Fruit fly (Drosophila melanogaster) whole organism, embryonic: ENCODE measurements around the gene CG31275.
A peak's percentile ranks its signal among the peaks of the same experiment; 100 is the strongest.

Experiments
- Atf6 ChIP-seq: fragments of 200-800 bp; sonication (Bioruptor generic); IDR thresholded peaks from 2 replicates; pipeline ENCODE4 v1.3.6; 2022; ENCODE audit warnings: missing biosample characterization, missing genetic modification characterization
- CG10209 ChIP-seq: fragments of 200-800 bp; sonication (Bioruptor generic); optimal IDR thresholded peaks from 3 replicates; lab custom pipeline; 2017; ENCODE audit warnings: missing biosample characterization, mild to moderate bottlenecking, missing genetic modification characterization, missing genetic modification reagents
- CG10321 ChIP-seq: fragments of 200-800 bp; sonication (Bioruptor generic); IDR thresholded peaks from 2 replicates; pipeline ENCODE4 v1.3.6; 2022; ENCODE audit warnings: missing biosample characterization, missing genetic modification characterization
- CG10431 ChIP-seq: fragments of 200-800 bp; sonication (Bioruptor generic); optimal IDR thresholded peaks from 3 replicates; lab custom pipeline; 2018; ENCODE audit warnings: missing biosample characterization, mild to moderate bottlenecking, missing genetic modification characterization
- CG10565 ChIP-seq: fragments of 200-800 bp; sonication (Bioruptor generic); optimal IDR thresholded peaks from 3 replicates; lab custom pipeline; 2016; ENCODE audit warnings: missing biosample characterization, mild to moderate bottlenecking, missing genetic modification characterization
- CG11504 ChIP-seq: fragments of 200-800 bp; sonication (Bioruptor generic); optimal IDR thresholded peaks from 3 replicates; lab custom pipeline; 2019; ENCODE audit warnings: missing biosample characterization, mild to moderate bottlenecking, missing genetic modification characterization, moderate library complexity
- CG15696 ChIP-seq: fragments of 200-800 bp; sonication (Bioruptor generic); optimal IDR thresholded peaks from 2 replicates; lab custom pipeline; 2019; ENCODE audit warnings: missing biosample characterization, mild to moderate bottlenecking, missing genetic modification characterization, moderate library complexity
- CG1792 ChIP-seq: fragments of 200-800 bp; sonication (Bioruptor generic); optimal IDR thresholded peaks from 2 replicates; lab custom pipeline; 2016; ENCODE audit warnings: missing biosample characterization, missing genetic modification characterization
- CG1832 ChIP-seq: fragments of 200-800 bp; sonication (Bioruptor generic); optimal IDR thresholded peaks from 2 replicates; lab custom pipeline; 2017; ENCODE audit warnings: missing biosample characterization, mild to moderate bottlenecking, missing genetic modification characterization, inconsistent platforms
- CG18619 ChIP-seq: fragments of 200-800 bp; sonication (Bioruptor generic); optimal IDR thresholded peaks from 3 replicates; lab custom pipeline; 2017; ENCODE audit warnings: missing biosample characterization, mild to moderate bottlenecking, missing genetic modification characterization
- CG18764 ChIP-seq: fragments of 200-800 bp; sonication (Bioruptor generic); optimal IDR thresholded peaks from 3 replicates; lab custom pipeline; 2016; ENCODE audit warnings: missing biosample characterization, missing genetic modification characterization
- CG2199 ChIP-seq: fragments of 200-800 bp; sonication (Bioruptor generic); IDR thresholded peaks from 3 replicates; pipeline ENCODE4 v1.3.6; 2022; ENCODE audit warnings: missing biosample characterization, missing genetic modification characterization
- CG30020 ChIP-seq: fragments of 200-800 bp; optimal IDR thresholded peaks from 2 replicates; lab custom pipeline; 2019; ENCODE audit warnings: missing biosample characterization, mild to moderate bottlenecking, missing genetic modification characterization, moderate library complexity
- CG43689 ChIP-seq: fragments of 200-800 bp; sonication (Bioruptor generic); IDR thresholded peaks from 2 replicates; pipeline ENCODE4 v1.3.6; 2022; ENCODE audit warnings: missing biosample characterization, missing genetic modification characterization
- CG4404 ChIP-seq: fragments of 200-800 bp; sonication (Bioruptor generic); IDR thresholded peaks from 2 replicates; pipeline ENCODE4 v1.3.6; 2022; ENCODE audit warnings: missing biosample characterization, missing genetic modification characterization
- CG4424 ChIP-seq: fragments of 200-800 bp; sonication (Bioruptor generic); optimal IDR thresholded peaks from 3 replicates; lab custom pipeline; 2016; ENCODE audit warnings: missing biosample characterization, missing genetic modification characterization
- CG4730 ChIP-seq: fragments of 200-800 bp; sonication (Bioruptor generic); IDR thresholded peaks from 2 replicates; pipeline ENCODE4 v1.3.6; 2022; ENCODE audit warnings: missing biosample characterization, missing genetic modification characterization
- Dll ChIP-seq: fragments of 200-800 bp; sonication (Bioruptor generic); IDR thresholded peaks from 4 replicates; pipeline ENCODE4 v1.3.6; 2022; ENCODE audit warnings: missing biosample characterization, missing genetic modification characterization; ENCODE audit not compliant: partially characterized antibody
- Doc2 ChIP-seq: fragments of 200-800 bp; sonication (Bioruptor generic); IDR thresholded peaks from 2 replicates; pipeline ENCODE4 v1.3.6; 2022; ENCODE audit warnings: missing biosample characterization, missing genetic modification characterization
- Drgx ChIP-seq: fragments of 200-800 bp; sonication (Bioruptor generic); IDR thresholded peaks from 2 replicates; pipeline ENCODE4 v1.3.6; 2022; ENCODE audit warnings: missing biosample characterization, missing genetic modification characterization
- Ets97D ChIP-seq: fragments of 200-800 bp; sonication (Bioruptor generic); optimal IDR thresholded peaks from 3 replicates; lab custom pipeline; 2016; ENCODE audit warnings: missing biosample characterization, missing genetic modification characterization
- GATAe ChIP-seq: fragments of 200-800 bp; sonication (Bioruptor generic); conservative IDR thresholded peaks from 2 replicates; pipeline ENCODE4 v1.3.6; 2022; ENCODE audit warnings: missing biosample characterization, missing genetic modification characterization
- HLH54F ChIP-seq: fragments of 200-800 bp; sonication (Bioruptor generic); optimal IDR thresholded peaks from 3 replicates; lab custom pipeline; 2016; ENCODE audit warnings: missing biosample characterization, missing genetic modification characterization
- Lhr ChIP-seq: fragments of 200-800 bp; sonication (Bioruptor generic); optimal IDR thresholded peaks from 3 replicates; lab custom pipeline; 2017; ENCODE audit warnings: mild to moderate bottlenecking, missing biosample characterization, missing genetic modification reagents, missing genetic modification characterization
- Max ChIP-seq: fragments of 200-800 bp; sonication (Bioruptor generic); optimal IDR thresholded peaks from 2 replicates; lab custom pipeline; 2016; ENCODE audit warnings: missing biosample characterization, mild to moderate bottlenecking, missing genetic modification characterization
- NFAT ChIP-seq: fragments of 200-800 bp; sonication (Bioruptor generic); IDR thresholded peaks from 2 replicates; pipeline ENCODE4 v1.3.6; 2022; ENCODE audit warnings: missing biosample characterization, missing genetic modification characterization
- Nf-YA ChIP-seq: fragments of 200-800 bp; sonication (Bioruptor generic); IDR thresholded peaks from 2 replicates; pipeline ENCODE4 v1.3.6; 2022; ENCODE audit warnings: missing biosample characterization, missing genetic modification characterization
- Nf-YC ChIP-seq: fragments of 200-800 bp; optimal IDR thresholded peaks from 3 replicates; lab custom pipeline; 2019; ENCODE audit warnings: missing biosample characterization, mild to moderate bottlenecking, missing genetic modification characterization, moderate library complexity
- Poxn ChIP-seq: fragments of 200-800 bp; sonication (Bioruptor generic); IDR thresholded peaks from 2 replicates; pipeline ENCODE4 v1.3.6; 2022; ENCODE audit warnings: missing biosample characterization, missing genetic modification characterization
- Sry-β ChIP-seq: fragments of 200-800 bp; sonication (Bioruptor generic); optimal IDR thresholded peaks from 2 replicates; lab custom pipeline; 2018; ENCODE audit warnings: missing biosample characterization, mild to moderate bottlenecking, missing genetic modification characterization, moderate library complexity
- ash1 ChIP-seq: fragments of 200-800 bp; sonication (Bioruptor generic); optimal IDR thresholded peaks from 2 replicates; lab custom pipeline; 2018; ENCODE audit warnings: missing biosample characterization, mild to moderate bottlenecking, missing genetic modification characterization
- chif ChIP-seq, 2 experiments: fragments of 200-800 bp; sonication (Bioruptor generic); optimal IDR thresholded peaks; 3 replicates each; lab custom pipeline; 2016; ENCODE audit warnings: missing biosample characterization in 2 of 2, missing genetic modification characterization in 2 of 2
- ewg ChIP-seq: fragments of 200-800 bp; sonication (Bioruptor generic); optimal IDR thresholded peaks from 3 replicates; lab custom pipeline; 2017; ENCODE audit warnings: mild to moderate bottlenecking, missing biosample characterization, missing genetic modification reagents, missing genetic modification characterization
- exex ChIP-seq: fragments of 200-800 bp; sonication (Bioruptor generic); optimal IDR thresholded peaks from 4 replicates; lab custom pipeline; 2018; ENCODE audit warnings: missing biosample characterization, mild to moderate bottlenecking, missing genetic modification characterization, moderate library complexity
- fu2 ChIP-seq: fragments of 200-800 bp; sonication (Bioruptor generic); optimal IDR thresholded peaks from 2 replicates; lab custom pipeline; 2016; ENCODE audit warnings: missing biosample characterization, missing genetic modification characterization
- gcm ChIP-seq: fragments of 200-800 bp; sonication (Bioruptor generic); optimal IDR thresholded peaks from 2 replicates; lab custom pipeline; 2019; ENCODE audit warnings: missing biosample characterization, mild to moderate bottlenecking, missing genetic modification characterization, moderate library complexity
- gsb-n ChIP-seq: fragments of 200-800 bp; sonication (Bioruptor generic); optimal IDR thresholded peaks from 3 replicates; lab custom pipeline; 2018; ENCODE audit warnings: missing biosample characterization, mild to moderate bottlenecking, missing genetic modification characterization
- hth ChIP-seq: fragments of >200 bp; optimal IDR thresholded peaks from 2 replicates; lab custom pipeline; 2017; ENCODE audit warnings: inconsistent platforms
- kay ChIP-seq: fragments of 200-800 bp; sonication (Bioruptor generic); optimal IDR thresholded peaks from 2 replicates; lab custom pipeline; 2016; ENCODE audit warnings: missing biosample characterization, missing genetic modification characterization
- lbe ChIP-seq: fragments of 200-800 bp; sonication (Bioruptor generic); optimal IDR thresholded peaks from 2 replicates; lab custom pipeline; 2016; ENCODE audit warnings: missing biosample characterization, mild to moderate bottlenecking, missing genetic modification characterization
- maf-S ChIP-seq: fragments of 200-800 bp; sonication (Bioruptor generic); optimal IDR thresholded peaks from 2 replicates; lab custom pipeline; 2016; ENCODE audit warnings: missing biosample characterization, missing genetic modification characterization
- mirr ChIP-seq: fragments of 200-800 bp; sonication (Bioruptor generic); optimal IDR thresholded peaks from 3 replicates; lab custom pipeline; 2018; ENCODE audit warnings: missing biosample characterization, mild to moderate bottlenecking, missing genetic modification characterization
- nerfin-1 ChIP-seq: fragments of 200-800 bp; sonication (Bioruptor generic); optimal IDR thresholded peaks from 3 replicates; lab custom pipeline; 2019; ENCODE audit warnings: missing biosample characterization, mild to moderate bottlenecking, missing genetic modification characterization, moderate library complexity
- peb ChIP-seq: fragments of 200-800 bp; sonication (Bioruptor generic); IDR thresholded peaks from 2 replicates; pipeline ENCODE4 v1.3.6; 2022; ENCODE audit warnings: missing biosample characterization, missing genetic modification characterization
- pnt ChIP-seq: fragments of 200-800 bp; sonication (Bioruptor generic); optimal IDR thresholded peaks from 3 replicates; lab custom pipeline; 2016; ENCODE audit warnings: missing biosample characterization, missing genetic modification characterization
- sima ChIP-seq: fragments of 200-800 bp; sonication (Bioruptor generic); optimal IDR thresholded peaks from 2 replicates; lab custom pipeline; 2016; ENCODE audit warnings: missing biosample characterization, missing genetic modification characterization
- sna ChIP-seq: fragments of 200-800 bp; sonication (Bioruptor generic); IDR thresholded peaks from 2 replicates; pipeline ENCODE4 v1.3.6; 2022; ENCODE audit warnings: missing biosample characterization, missing genetic modification characterization; ENCODE audit not compliant: partially characterized antibody
- tin ChIP-seq: fragments of 200-800 bp; sonication (Bioruptor generic); optimal IDR thresholded peaks from 3 replicates; lab custom pipeline; 2016; ENCODE audit warnings: missing biosample characterization, missing genetic modification characterization
- tll ChIP-seq, 2 experiments: fragments of 200-800 bp in 1 of 2; fragments of >200 bp in 1 of 2; sonication (Bioruptor generic) in 1 of 2; optimal IDR thresholded peaks; 2 replicates each; lab custom pipeline; 2017 to 2019; ENCODE audit warnings: missing biosample characterization in 2 of 2, missing genetic modification characterization in 2 of 2, mild to moderate bottlenecking in 1 of 2, moderate library complexity in 1 of 2
- unpg ChIP-seq: fragments of 200-800 bp; sonication (Bioruptor generic); optimal IDR thresholded peaks from 3 replicates; lab custom pipeline; 2018; ENCODE audit warnings: missing biosample characterization, mild to moderate bottlenecking, missing genetic modification characterization, moderate library complexity

CG31275 gene

dm6 chr3R:16798516-16799040 is 47.4 kb upstream of the CG31275 start (continued):
- TF ChIP-seq CG15696 (tag; lab: Kevin White, UChicago) (peak; percentile 95), CG10209 (GFP tag; lab: Kevin White, UChicago) (peak; percentile 89), Atf6 (GFP tag; lab: Robert Waterston, UW) (peak; percentile 81), CG4424 (GFP tag; lab: Kevin White, UChicago) (peak; percentile 97), CG10431 (GFP tag; lab: Kevin White, UChicago) (peak; percentile 73), tin (peak; percentile 98), sna (GFP tag; lab: Robert Waterston, UW) (no peak), gcm (no peak), CG30020 (peak; percentile 24), HLH54F (GFP tag; lab: Kevin White, UChicago) (peak; percentile 92), GATAe (GFP tag; lab: Robert Waterston, UW) (no peak; the same call in 1 of the 2 replicates), maf-S (GFP tag; lab: Kevin White, UChicago) (peak; percentile 83), CG1832 (GFP tag; lab: Kevin White, UChicago) (no peak), unpg (peak; percentile 77), Doc2 (GFP tag; lab: Robert Waterston, UW) (peak; percentile 58), CG10565 (GFP tag; lab: Kevin White, UChicago) (peak; percentile 85), CG1792 (peak; percentile 92), Max (GFP tag; lab: Kevin White, UChicago) (peak; percentile 88), CG4730 (peak; percentile 79), Drgx (GFP tag; lab: Robert Waterston, UW) (no peak), mirr (GFP tag; lab: Kevin White, UChicago) (peak; percentile 92), pnt (GFP tag; lab: Kevin White, UChicago) (peak; percentile 91), CG43689 (GFP tag; lab: Robert Waterston, UW) (peak; percentile 66; the same call in 1 of the 2 replicates), tll (GFP tag; optimal IDR thresholded peaks at IDR 0.05; lab: Kevin White, UChicago) (peak in 1 of 2 experiments; percentile 2), CG10321 (peak; percentile 41; the same call in 1 of the 2 replicates), exex (tag; lab: Kevin White, UChicago) (peak; percentile 18), Dll (GFP tag; lab: Robert Waterston, UW) (no peak), Poxn (no peak), kay (GFP tag; lab: Kevin White, UChicago) (no peak), Sry-β (GFP tag; lab: Kevin White, UChicago) (peak; percentile 63), ash1 (peak; percentile 96), CG4404 (peak; percentile 60), ewg (GFP tag; lab: Kevin White, UChicago) (peak; percentile 89), Ets97D (GFP tag; lab: Kevin White, UChicago) (peak; percentile 73), nerfin-1 (tag; lab: Kevin White, UChicago) (peak; percentile 72), NFAT (peak; percentile 96), chif (GFP tag; optimal IDR thresholded peaks at IDR 0.05; lab: Kevin White, UChicago) (peak; percentile 94 to 95), lbe (GFP tag; lab: Kevin White, UChicago) (no peak), Lhr (GFP tag; lab: Kevin White, UChicago) (peak; percentile 94), Nf-YA (peak; percentile 86), sima (peak; percentile 62), fu2 (GFP tag; lab: Kevin White, UChicago) (peak; percentile 88), Nf-YC (tag; lab: Kevin White, UChicago) (peak; percentile 38), hth (lab: Kevin White, UChicago) (no peak), CG11504 (tag; lab: Kevin White, UChicago) (peak; percentile 88), CG2199 (GFP tag; lab: Robert Waterston, UW) (peak; percentile 99), peb (GFP tag; lab: Robert Waterston, UW) (peak; percentile 66), CG18764 (GFP tag; lab: Kevin White, UChicago) (peak; percentile 95), gsb-n (tag; lab: Kevin White, UChicago) (peak; percentile 33), CG18619 (GFP tag; lab: Kevin White, UChicago) (peak; percentile 90)
